Worm (Caenorhabditis elegans) whole organism, L2 larva: ENCODE measurements around the gene T01B4.3.

ENCODE experiments used
- C34F6.9 ChIP-seq: fragments of 150-350 bp; optimal IDR thresholded peaks from 2 replicates; lab custom pipeline; 2014; ENCODE audit warnings: missing biosample characterization, missing genetic modification characterization
- F13H6.1 ChIP-seq: sonication (generic microtip); optimal IDR thresholded peaks from 2 replicates; lab custom pipeline; 2016; ENCODE audit warnings: missing genetic modification characterization, missing compliant biosample characterization
- Y55F3AM.14 ChIP-seq: fragments of 200-800 bp; sonication (Bioruptor generic); optimal IDR thresholded peaks from 2 replicates; lab custom pipeline; 2018; ENCODE audit warnings: mild to moderate bottlenecking, missing genetic modification characterization, missing compliant biosample characterization
- ZK546.5 ChIP-seq: sonication (generic microtip); optimal IDR thresholded peaks from 2 replicates; lab custom pipeline; 2017; ENCODE audit warnings: missing biosample characterization, missing genetic modification characterization
- aly-2 ChIP-seq: fragments of 150-350 bp; optimal IDR thresholded peaks from 2 replicates; lab custom pipeline; 2014; ENCODE audit warnings: missing biosample characterization, missing genetic modification characterization
- ama-1 ChIP-seq: fragments of 150-350 bp; optimal IDR thresholded peaks from 2 replicates; lab custom pipeline; 2018; ENCODE audit warnings: inconsistent platforms
- ceh-16 ChIP-seq: fragments of 150-350 bp; optimal IDR thresholded peaks from 2 replicates; lab custom pipeline; 2014; ENCODE audit warnings: missing biosample characterization, missing genetic modification characterization
- ceh-82 ChIP-seq: fragments of 150-350 bp; optimal IDR thresholded peaks from 2 replicates; lab custom pipeline; 2014; ENCODE audit warnings: missing biosample characterization, missing genetic modification characterization
- crh-2 ChIP-seq: sonication (generic microtip); optimal IDR thresholded peaks from 2 replicates; lab custom pipeline; 2017; ENCODE audit warnings: missing biosample characterization, missing genetic modification characterization
- dmd-4 ChIP-seq: sonication (generic microtip); optimal IDR thresholded peaks from 2 replicates; lab custom pipeline; 2017; ENCODE audit warnings: missing biosample characterization, missing genetic modification characterization
- elt-1 ChIP-seq: fragments of 150-350 bp; optimal IDR thresholded peaks from 2 replicates; lab custom pipeline; 2014; ENCODE audit warnings: missing biosample characterization, missing genetic modification characterization
- elt-3 ChIP-seq: sonication (generic microtip); optimal IDR thresholded peaks from 2 replicates; lab custom pipeline; 2017; ENCODE audit warnings: missing biosample characterization, missing genetic modification characterization
- fos-1 ChIP-seq: fragments of 150-350 bp; optimal IDR thresholded peaks from 2 replicates; lab custom pipeline; 2014; ENCODE audit warnings: missing biosample characterization, missing genetic modification characterization
- gmeb-1 ChIP-seq: fragments of 150-350 bp; optimal IDR thresholded peaks from 2 replicates; lab custom pipeline; 2014; ENCODE audit warnings: missing biosample characterization, missing genetic modification characterization
- lin-11 ChIP-seq: fragments of 150-350 bp; sonication (generic microtip); optimal IDR thresholded peaks from 2 replicates; lab custom pipeline; 2014; ENCODE audit warnings: missing biosample characterization, missing genetic modification characterization, inconsistent platforms, mixed read lengths
- lin-13 ChIP-seq: fragments of 150-350 bp; optimal IDR thresholded peaks from 2 replicates; lab custom pipeline; 2014; ENCODE audit warnings: missing biosample characterization, missing genetic modification reagents, missing genetic modification characterization
- lin-39 ChIP-seq: fragments of 150-350 bp; optimal IDR thresholded peaks from 2 replicates; lab custom pipeline; 2014; ENCODE audit warnings: missing biosample characterization, missing genetic modification reagents, missing genetic modification characterization
- lsy-2 ChIP-seq, 2 experiments: fragments of 150-350 bp in 1 of 2; sonication (generic microtip) in 1 of 2; optimal IDR thresholded peaks; 2 replicates each; lab custom pipeline; 2014 to 2017; ENCODE audit warnings: missing biosample characterization in 2 of 2, missing genetic modification characterization in 2 of 2
- mbf-1 ChIP-seq: sonication (generic microtip); optimal IDR thresholded peaks from 2 replicates; lab custom pipeline; 2017; ENCODE audit warnings: missing biosample characterization, missing genetic modification characterization
- nhr-12 ChIP-seq: fragments of 150-350 bp; optimal IDR thresholded peaks from 2 replicates; lab custom pipeline; 2014; ENCODE audit warnings: missing biosample characterization, missing genetic modification characterization
- nhr-129 ChIP-seq: fragments of 150-350 bp; optimal IDR thresholded peaks from 2 replicates; lab custom pipeline; 2014; ENCODE audit warnings: missing biosample characterization, missing genetic modification characterization
- nhr-21 ChIP-seq: fragments of 150-350 bp; optimal IDR thresholded peaks from 2 replicates; lab custom pipeline; 2014; ENCODE audit warnings: missing biosample characterization, missing genetic modification characterization
- nhr-23 ChIP-seq: fragments of 150-350 bp; optimal IDR thresholded peaks from 2 replicates; lab custom pipeline; 2014; ENCODE audit warnings: missing biosample characterization, missing genetic modification reagents, missing genetic modification characterization
- nhr-237 ChIP-seq: fragments of 150-350 bp; optimal IDR thresholded peaks from 2 replicates; lab custom pipeline; 2014; ENCODE audit warnings: missing biosample characterization, missing genetic modification characterization
- nhr-25 ChIP-seq: fragments of 150-350 bp; sonication (generic microtip); optimal IDR thresholded peaks from 3 replicates; lab custom pipeline; 2014; ENCODE audit warnings: missing biosample characterization, missing genetic modification characterization
- nhr-6 ChIP-seq: fragments of 150-350 bp; optimal IDR thresholded peaks from 2 replicates; lab custom pipeline; 2014; ENCODE audit warnings: missing biosample characterization, missing genetic modification characterization
- nhr-77 ChIP-seq: fragments of 150-350 bp; optimal IDR thresholded peaks from 2 replicates; lab custom pipeline; 2014; ENCODE audit warnings: missing biosample characterization, missing genetic modification characterization
- sem-4 ChIP-seq: fragments of 150-350 bp; optimal IDR thresholded peaks from 2 replicates; lab custom pipeline; 2014; ENCODE audit warnings: missing biosample characterization, missing genetic modification reagents, missing genetic modification characterization
- sma-3 ChIP-seq: sonication (generic microtip); optimal IDR thresholded peaks from 2 replicates; lab custom pipeline; 2016; ENCODE audit warnings: missing genetic modification reagents, missing genetic modification characterization, missing compliant biosample characterization
- sma-9 ChIP-seq, 2 experiments: fragments of 150-350 bp in 1 of 2; sonication (generic microtip) in 1 of 2; optimal IDR thresholded peaks; 2 replicates each; lab custom pipeline; 2014 to 2016; ENCODE audit warnings: missing genetic modification characterization in 2 of 2, mild to moderate bottlenecking in 1 of 2, missing biosample characterization in 1 of 2, missing compliant biosample characterization in 1 of 2, missing genetic modification reagents in 1 of 2, moderate library complexity in 1 of 2
- snpc-4 ChIP-seq: fragments of 150-350 bp; optimal IDR thresholded peaks from 2 replicates; lab custom pipeline; 2014; ENCODE audit warnings: missing biosample characterization, missing genetic modification characterization
- unc-39 ChIP-seq: fragments of 150-350 bp; optimal IDR thresholded peaks from 2 replicates; lab custom pipeline; 2014; ENCODE audit warnings: missing biosample characterization, missing genetic modification characterization
- unc-55 ChIP-seq: fragments of 150-350 bp; sonication (generic microtip); optimal IDR thresholded peaks from 3 replicates; lab custom pipeline; 2014; ENCODE audit warnings: missing biosample characterization, missing genetic modification reagents, missing genetic modification characterization
- zag-1 ChIP-seq: fragments of 150-350 bp; optimal IDR thresholded peaks from 2 replicates; lab custom pipeline; 2014; ENCODE audit warnings: missing biosample characterization, missing genetic modification characterization
- ztf-1 ChIP-seq: fragments of 200-800 bp; sonication (Bioruptor generic); conservative IDR thresholded peaks from 2 replicates; pipeline ENCODE4 v1.3.6; 2022; ENCODE audit warnings: missing genetic modification characterization, missing compliant biosample characterization

The T01B4.3 gene

DNA sequence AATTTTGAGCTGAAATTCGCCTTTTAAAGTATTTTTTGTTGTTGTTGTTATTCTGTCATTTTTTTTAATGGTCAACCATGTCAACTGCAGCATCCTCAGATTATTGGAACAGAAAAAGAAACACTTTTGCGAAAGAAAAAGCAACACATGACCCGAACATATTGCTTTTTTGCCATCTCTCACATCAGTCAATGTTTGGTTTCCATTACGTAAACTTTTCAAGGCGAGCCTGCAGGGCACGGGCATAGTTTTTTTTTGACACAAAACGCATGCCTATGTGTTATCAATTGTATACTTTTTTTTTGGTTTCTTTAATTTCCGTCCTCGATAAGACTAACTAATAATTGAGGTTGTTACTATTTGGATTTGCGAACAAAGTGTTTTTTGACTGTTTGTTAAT lies 19.9 kb upstream of the T01B4.3 start:
- TF ChIP-seq fos-1: peak; percentile 39
- TF ChIP-seq nhr-12 (tag; lab: Kevin White, UChicago): no peak
- TF ChIP-seq, all 48 proteins: peak for 1

ce11 chrX:16336940-16337339 lies 19.4 kb upstream of the T01B4.3 start:
- TF ChIP-seq lin-11 (tag; lab: Kevin White, UChicago): no peak
- TF ChIP-seq zag-1 (tag; lab: Kevin White, UChicago): no peak
- TF ChIP-seq aly-2 (tag; lab: Kevin White, UChicago): no peak
- TF ChIP-seq Y55F3AM.14 (GFP tag; lab: Kevin White, UChicago): no peak
- TF ChIP-seq elt-1: no peak
- TF ChIP-seq nhr-6 (tag; lab: Kevin White, UChicago): no peak
- TF ChIP-seq lsy-2 (tag; optimal IDR thresholded peaks at IDR 0.05; lab: Kevin White, UChicago): no peak
- no peak for TF ChIP-seq gmeb-1 (tag; lab: Kevin White, UChicago)
- TF ChIP-seq elt-3 (tag; lab: Kevin White, UChicago): no peak
- no peak for TF ChIP-seq F13H6.1 (tag; lab: Kevin White, UChicago)
- no peak for TF ChIP-seq dmd-4
- no peak for TF ChIP-seq lin-13 (GFP tag; lab: Kevin White, UChicago)
- TF ChIP-seq nhr-21 (tag; lab: Kevin White, UChicago): no peak
- no peak for TF ChIP-seq mbf-1 (tag; lab: Kevin White, UChicago)
- TF ChIP-seq sma-3 (GFP tag; lab: Kevin White, UChicago): no peak

DNA sequence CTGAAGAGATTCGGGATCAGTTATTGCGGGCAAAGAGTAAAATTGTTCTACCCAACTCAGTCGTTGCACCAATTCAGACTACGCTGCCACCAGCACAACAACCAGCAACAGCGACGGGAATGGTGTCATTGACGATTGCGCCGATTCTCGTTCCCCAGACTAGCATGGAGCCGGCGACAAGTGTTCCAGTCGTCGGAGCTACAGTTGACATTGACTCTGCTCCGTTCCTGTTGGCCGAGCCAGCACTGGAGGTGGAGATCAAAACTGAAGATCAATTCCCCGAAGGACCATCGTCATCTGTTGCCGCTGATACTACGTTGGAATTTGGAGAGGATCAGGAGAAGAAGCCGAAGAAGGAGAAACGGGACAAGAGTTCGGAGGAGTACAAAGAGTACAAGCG lies 17.9 kb upstream of the T01B4.3 start:
- TF ChIP-seq lin-39 (tag; lab: Kevin White, UChicago): no peak
- TF ChIP-seq nhr-6 (tag; lab: Kevin White, UChicago): no peak
- no peak for TF ChIP-seq nhr-129 (tag; lab: Kevin White, UChicago)
- no peak for TF ChIP-seq ZK546.5 (tag; lab: Kevin White, UChicago)
- no peak for TF ChIP-seq ceh-82 (tag; lab: Kevin White, UChicago)

DNA sequence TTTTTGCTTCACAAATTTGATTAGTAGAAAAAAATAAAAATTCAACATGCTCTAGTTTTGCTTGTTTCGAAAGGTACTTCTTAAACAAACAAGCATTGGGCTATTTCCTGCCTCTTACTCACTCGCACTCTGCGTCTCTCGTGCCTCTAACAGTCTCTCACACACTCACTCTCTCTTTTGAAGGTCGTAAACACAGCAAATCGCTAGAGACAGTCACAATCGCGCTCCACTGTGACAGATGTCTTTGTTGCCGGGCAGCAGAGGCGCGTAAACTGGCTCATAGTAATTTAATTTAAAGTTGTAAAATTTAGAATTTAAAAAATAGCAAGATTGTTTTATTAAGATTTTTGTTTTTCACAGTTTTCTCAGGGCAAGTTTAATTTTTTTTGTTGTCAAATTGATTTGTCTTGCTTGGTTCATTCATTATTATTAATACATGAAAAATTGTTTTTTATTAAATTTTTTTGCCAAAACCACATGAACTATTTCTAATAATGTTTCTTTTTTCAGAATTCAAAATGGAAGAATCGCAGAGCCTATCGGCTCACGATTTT lies 14.5 kb upstream of the T01B4.3 start, which contains the start of gene taf-3:
Gene taf-3, plus strand, starts transcription at position 504 of the 554 bp plus-strand sequence.
- no peak for TF ChIP-seq ceh-82 (tag; lab: Kevin White, UChicago)
- TF ChIP-seq nhr-23 (tag; lab: Kevin White, UChicago): no peak
- peak; percentile 68 for TF ChIP-seq unc-55 (GFP tag; lab: Kevin White, UChicago)
- TF ChIP-seq nhr-129 (tag; lab: Kevin White, UChicago): peak; percentile 83
- no peak for TF ChIP-seq aly-2 (tag; lab: Kevin White, UChicago)
- TF ChIP-seq ceh-16: no peak
- peak; percentile 6 for TF ChIP-seq lin-11 (tag; lab: Kevin White, UChicago)
- TF ChIP-seq nhr-12 (tag; lab: Kevin White, UChicago): no peak
- peak in 1 of 2 experiments; percentile 62 for TF ChIP-seq lsy-2 (tag; optimal IDR thresholded peaks at IDR 0.05; lab: Kevin White, UChicago)
- peak; percentile 57 for TF ChIP-seq sma-9 (GFP tag; optimal IDR thresholded peaks at IDR 0.05; lab: Kevin White, UChicago)
- no peak for TF ChIP-seq sma-9 (tag; optimal IDR thresholded peaks at IDR 0.05; lab: Kevin White, UChicago)
- no peak for TF ChIP-seq snpc-4 (tag; lab: Kevin White, UChicago)
- peak; percentile 50 for TF ChIP-seq F13H6.1 (tag; lab: Kevin White, UChicago)
- peak; percentile 62 for TF ChIP-seq crh-2 (tag; lab: Kevin White, UChicago)
- no peak for TF ChIP-seq ZK546.5 (tag; lab: Kevin White, UChicago)
- TF ChIP-seq nhr-237 (tag; lab: Kevin White, UChicago): no peak
- no peak for TF ChIP-seq dmd-4
- TF ChIP-seq C34F6.9 (tag; lab: Kevin White, UChicago): peak; percentile 72
- TF ChIP-seq nhr-25: peak; percentile 62
- no peak for TF ChIP-seq unc-39 (tag; lab: Kevin White, UChicago)
- peak; percentile 83 for TF ChIP-seq fos-1
- no peak for TF ChIP-seq nhr-77

ce11 chrX:16331425-16331824 lies 13.9 kb upstream of the T01B4.3 start:
- TF ChIP-seq sem-4 (tag; lab: Kevin White, UChicago) (no peak), unc-39 (tag; lab: Kevin White, UChicago) (no peak), ama-1 (lab: Kevin White, UChicago) (no peak), lin-11 (tag; lab: Kevin White, UChicago) (no peak), sma-9 (GFP tag; optimal IDR thresholded peaks at IDR 0.05; lab: Kevin White, UChicago) (peak; percentile 3), sma-9 (tag; optimal IDR thresholded peaks at IDR 0.05; lab: Kevin White, UChicago) (no peak), ztf-1 (GFP tag; lab: Robert Waterston, UW) (no peak), F13H6.1 (tag; lab: Kevin White, UChicago) (no peak), aly-2 (tag; lab: Kevin White, UChicago) (no peak)
